Fruit fly (Drosophila melanogaster): ENCODE results near the gene CG10646.

Gene CG10646

DNA sequence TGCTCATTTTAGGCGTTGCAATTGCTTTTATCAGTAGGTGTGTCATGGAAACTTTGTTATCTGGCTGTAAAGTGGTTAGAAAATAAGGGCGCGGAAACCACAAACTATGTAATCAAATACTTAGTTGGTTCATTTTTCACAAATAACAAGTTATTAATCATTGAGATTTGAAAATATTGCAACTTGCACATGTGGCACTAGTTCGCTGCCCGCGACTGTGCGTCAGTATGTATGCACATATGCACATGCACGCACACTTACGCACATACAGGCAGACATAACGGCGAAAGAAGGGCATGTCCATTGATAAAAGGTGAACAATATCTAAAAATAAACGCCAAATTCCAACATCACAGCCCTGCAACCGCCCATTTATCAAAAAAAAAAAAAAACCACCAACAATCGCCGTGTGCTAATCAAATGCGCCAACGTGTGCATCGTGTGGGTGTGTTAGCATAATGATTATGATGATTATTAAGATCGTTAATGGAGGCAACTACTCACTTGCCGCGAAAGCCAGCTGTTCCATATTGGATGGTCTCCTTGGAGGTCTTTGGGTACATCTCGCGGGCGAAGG lies 25.8 kb upstream of the CG10646 start (continued):
- no peak for TF ChIP-seq CG7271 (tag; optimal IDR thresholded peaks at IDR 0.05)
- TF ChIP-seq Fer2 (tag; optimal IDR thresholded peaks at IDR 0.05): no peak
- no peak for TF ChIP-seq CG3065 (GFP tag; optimal IDR thresholded peaks at IDR 0.05)
- TF ChIP-seq CG3847 (GFP tag; IDR thresholded peaks at IDR 0.05): no peak
- TF ChIP-seq lab (GFP tag; optimal IDR thresholded peaks at IDR 0.05): peak; percentile 60
- TF ChIP-seq Deaf1 (tag; optimal IDR thresholded peaks at IDR 0.05): no peak
- no peak for TF ChIP-seq cad (GFP tag; optimal IDR thresholded peaks at IDR 0.05)
- TF ChIP-seq CG30403 (GFP tag; optimal IDR thresholded peaks at IDR 0.05): peak; percentile 47
- no peak for TF ChIP-seq Bdp1 (GFP tag; optimal IDR thresholded peaks at IDR 0.05)
- TF ChIP-seq CG10565 (GFP tag; optimal IDR thresholded peaks at IDR 0.05): no peak
- peak; percentile 72 for TF ChIP-seq CG11504 (tag; optimal IDR thresholded peaks at IDR 0.05)
- TF ChIP-seq schlank (tag; optimal IDR thresholded peaks at IDR 0.05): no peak
- TF ChIP-seq CG8924 (tag; optimal IDR thresholded peaks at IDR 0.05): peak; percentile 42
- peak; percentile 48 for TF ChIP-seq CG8089 (GFP tag; optimal IDR thresholded peaks at IDR 0.05)
- TF ChIP-seq CG34224 (GFP tag; IDR thresholded peaks at IDR 0.05; ENCODE audit: partially characterized antibody): 0 out of 3 replicates have a peak, but pooled peaks have one; percentile 14
- TF ChIP-seq CG6854 (GFP tag; optimal IDR thresholded peaks at IDR 0.05): no peak
- peak; percentile 10 for TF ChIP-seq HHEX (GFP tag; optimal IDR thresholded peaks at IDR 0.05)
- no peak for TF ChIP-seq CG30020 (tag; optimal IDR thresholded peaks at IDR 0.05)
- TF ChIP-seq tna (GFP tag; IDR thresholded peaks at IDR 0.05; ENCODE audit: partially characterized antibody): no peak
- TF ChIP-seq scrt (GFP tag; optimal IDR thresholded peaks at IDR 0.05): peak; percentile 10
- no peak for TF ChIP-seq knrl (GFP tag; IDR thresholded peaks at IDR 0.05; ENCODE audit: partially characterized antibody)
- TF ChIP-seq CG9727 (GFP tag; optimal IDR thresholded peaks at IDR 0.05): peak; percentile 29
- TF ChIP-seq Atf6 (GFP tag; IDR thresholded peaks at IDR 0.05): no peak
- TF ChIP-seq pfk (GFP tag; optimal IDR thresholded peaks at IDR 0.05): no peak
- peak; percentile 22 for TF ChIP-seq Bteb2 (GFP tag; optimal IDR thresholded peaks at IDR 0.05)
- TF ChIP-seq pnt (GFP tag; optimal IDR thresholded peaks at IDR 0.05): no peak
- peak; percentile 70 for TF ChIP-seq lbe (GFP tag; optimal IDR thresholded peaks at IDR 0.05)
- no peak for TF ChIP-seq CG17186 (GFP tag; optimal IDR thresholded peaks at IDR 0.05)
- TF ChIP-seq crc (GFP tag; optimal IDR thresholded peaks at IDR 0.05): no peak
- TF ChIP-seq fd64A (GFP tag; optimal IDR thresholded peaks at IDR 0.05): peak; percentile 0
- peak; percentile 23; the same call in 1 of the 2 replicates for TF ChIP-seq CG32772 (GFP tag; IDR thresholded peaks at IDR 0.05)
- TF ChIP-seq aop (GFP tag; IDR thresholded peaks at IDR 0.05): no peak
- peak; percentile 12 for TF ChIP-seq eyg (GFP tag; optimal IDR thresholded peaks at IDR 0.05)
- no peak for TF ChIP-seq Ets97D (GFP tag; optimal IDR thresholded peaks at IDR 0.05)
- peak; percentile 40 for TF ChIP-seq Meics (GFP tag; optimal IDR thresholded peaks at IDR 0.05)
- peak; percentile 1 for TF ChIP-seq Mad (GFP tag; optimal IDR thresholded peaks at IDR 0.05)
- peak; percentile 10 for TF ChIP-seq CG10543 (GFP tag; optimal IDR thresholded peaks at IDR 0.05)
- TF ChIP-seq Antp (GFP tag; optimal IDR thresholded peaks at IDR 0.05): no peak
- no peak for TF ChIP-seq lov (optimal IDR thresholded peaks at IDR 0.05)
- TF ChIP-seq lov (GFP tag; IDR thresholded peaks at IDR 0.05): peak; percentile 85
- TF ChIP-seq Awh (GFP tag; IDR thresholded peaks at IDR 0.05): peak; percentile 77
- no peak for TF ChIP-seq fd102C (GFP tag; optimal IDR thresholded peaks at IDR 0.05)
- no peak for TF ChIP-seq NFAT (GFP tag; IDR thresholded peaks at IDR 0.05)
- TF ChIP-seq CG1529 (GFP tag; optimal IDR thresholded peaks at IDR 0.05): peak; percentile 25
- no peak for TF ChIP-seq D19B (GFP tag; optimal IDR thresholded peaks at IDR 0.05)
- peak; percentile 44 for TF ChIP-seq Sox100B (GFP tag; optimal IDR thresholded peaks at IDR 0.05)
- TF ChIP-seq CG6272 (GFP tag; IDR thresholded peaks at IDR 0.05): no peak
- peak; percentile 5 for TF ChIP-seq CG10654 (GFP tag; optimal IDR thresholded peaks at IDR 0.05)
- TF ChIP-seq slp2 (GFP tag; optimal IDR thresholded peaks at IDR 0.05): peak; percentile 20
- TF ChIP-seq ap (GFP tag; IDR thresholded peaks at IDR 0.05): peak; percentile 29; the same call in 1 of the 2 replicates
- peak; percentile 70; the same call in 2 of the 3 replicates for TF ChIP-seq CG11456 (GFP tag; IDR thresholded peaks at IDR 0.05)
